Fruit fly (Drosophila melanogaster) whole organism, embryonic: ENCODE measurements around the gene CG13912.

Source experiments
- Adf1 ChIP-seq: fragments of 200-800 bp; sonication (Bioruptor generic); IDR thresholded peaks from 2 replicates; pipeline ENCODE4 v1.3.6; 2022; ENCODE audit warnings: missing biosample characterization, missing genetic modification characterization
- Aef1 ChIP-seq: fragments of 200-800 bp; sonication (Bioruptor generic); IDR thresholded peaks from 3 replicates; pipeline ENCODE4 v1.3.6; 2022; ENCODE audit warnings: missing biosample characterization, missing genetic modification characterization
- Antp ChIP-seq: fragments of 200-800 bp; sonication (Bioruptor generic); optimal IDR thresholded peaks from 3 replicates; lab custom pipeline; 2016; ENCODE audit warnings: missing biosample characterization, missing genetic modification characterization
- CG10274 ChIP-seq: fragments of 200-800 bp; sonication (Bioruptor generic); optimal IDR thresholded peaks from 3 replicates; lab custom pipeline; 2017; ENCODE audit warnings: missing biosample characterization, mild to moderate bottlenecking, missing genetic modification characterization
- CG10321 ChIP-seq: fragments of 200-800 bp; sonication (Bioruptor generic); IDR thresholded peaks from 2 replicates; pipeline ENCODE4 v1.3.6; 2022; ENCODE audit warnings: missing biosample characterization, missing genetic modification characterization
- CG11247 ChIP-seq: fragments of 200-800 bp; sonication (Bioruptor generic); IDR thresholded peaks from 2 replicates; pipeline ENCODE4 v1.3.6; 2022; ENCODE audit warnings: missing biosample characterization, missing genetic modification characterization
- CG11456 ChIP-seq: fragments of 200-800 bp; sonication (Bioruptor generic); IDR thresholded peaks from 3 replicates; pipeline ENCODE4 v1.3.6; 2022; ENCODE audit warnings: missing biosample characterization, missing genetic modification characterization
- CG11504 ChIP-seq: fragments of 200-800 bp; sonication (Bioruptor generic); optimal IDR thresholded peaks from 3 replicates; lab custom pipeline; 2019; ENCODE audit warnings: missing biosample characterization, mild to moderate bottlenecking, missing genetic modification characterization, moderate library complexity
- CG13287 ChIP-seq: fragments of 200-800 bp; sonication (Bioruptor generic); IDR thresholded peaks from 2 replicates; pipeline ENCODE4 v1.3.6; 2022; ENCODE audit warnings: missing biosample characterization, missing genetic modification characterization; ENCODE audit not compliant: partially characterized antibody
- CG13296 ChIP-seq: fragments of 200-800 bp; sonication (Bioruptor generic); optimal IDR thresholded peaks from 3 replicates; lab custom pipeline; 2018; ENCODE audit warnings: missing biosample characterization, mild to moderate bottlenecking, missing genetic modification characterization
- CG1832 ChIP-seq: fragments of 200-800 bp; sonication (Bioruptor generic); optimal IDR thresholded peaks from 2 replicates; lab custom pipeline; 2017; ENCODE audit warnings: missing biosample characterization, mild to moderate bottlenecking, missing genetic modification characterization, inconsistent platforms
- CG2712 ChIP-seq: fragments of 200-800 bp; optimal IDR thresholded peaks from 3 replicates; lab custom pipeline; 2019; ENCODE audit warnings: missing biosample characterization, mild to moderate bottlenecking, missing genetic modification characterization, moderate library complexity
- CG3065 ChIP-seq: fragments of 200-800 bp; sonication (Bioruptor generic); optimal IDR thresholded peaks from 2 replicates; lab custom pipeline; 2016; ENCODE audit warnings: missing biosample characterization, missing genetic modification characterization
- CG4360 ChIP-seq: fragments of 200-800 bp; sonication (Bioruptor generic); IDR thresholded peaks from 2 replicates; pipeline ENCODE4 v1.3.6; 2022; ENCODE audit warnings: missing biosample characterization, missing genetic modification characterization
- CG7556 ChIP-seq: fragments of 200-800 bp; sonication (Bioruptor generic); optimal IDR thresholded peaks from 2 replicates; lab custom pipeline; 2017; ENCODE audit warnings: missing biosample characterization, mild to moderate bottlenecking, missing genetic modification characterization
- CG7839 ChIP-seq: fragments of 200-800 bp; sonication (Bioruptor generic); optimal IDR thresholded peaks from 3 replicates; lab custom pipeline; 2018; ENCODE audit warnings: missing biosample characterization, mild to moderate bottlenecking, missing genetic modification characterization, moderate library complexity
- CG9215 ChIP-seq: fragments of 200-800 bp; sonication (Bioruptor generic); IDR thresholded peaks from 2 replicates; pipeline ENCODE4 v1.3.6; 2022; ENCODE audit warnings: missing biosample characterization, missing genetic modification characterization
- CkIIα-i1 ChIP-seq: fragments of 200-800 bp; sonication (Bioruptor generic); IDR thresholded peaks from 2 replicates; pipeline ENCODE4 v1.3.6; 2022; ENCODE audit warnings: missing biosample characterization, missing genetic modification characterization
- Drgx ChIP-seq: fragments of 200-800 bp; sonication (Bioruptor generic); IDR thresholded peaks from 2 replicates; pipeline ENCODE4 v1.3.6; 2022; ENCODE audit warnings: missing biosample characterization, missing genetic modification characterization
- E2f1 ChIP-seq: fragments of 200-800 bp; sonication (Bioruptor generic); IDR thresholded peaks from 2 replicates; pipeline ENCODE4 v1.3.6; 2022; ENCODE audit warnings: missing biosample characterization, missing genetic modification characterization
- H2.0 ChIP-seq: fragments of 200-800 bp; sonication (Bioruptor generic); IDR thresholded peaks from 2 replicates; pipeline ENCODE4 v1.3.6; 2022; ENCODE audit warnings: missing biosample characterization, missing genetic modification characterization
- Jarid2 ChIP-seq: fragments of 200-800 bp; sonication (Bioruptor generic); optimal IDR thresholded peaks from 3 replicates; lab custom pipeline; 2017; ENCODE audit warnings: mild to moderate bottlenecking, missing biosample characterization, missing genetic modification reagents, missing genetic modification characterization
- Med ChIP-seq: fragments of 200-800 bp; sonication (Bioruptor generic); peaks from one replicate; lab custom pipeline; 2016; ENCODE audit warnings: missing biosample characterization, missing genetic modification characterization, mild to moderate bottlenecking, inconsistent platforms, moderate library complexity
- Nf-YA ChIP-seq: fragments of 200-800 bp; sonication (Bioruptor generic); IDR thresholded peaks from 2 replicates; pipeline ENCODE4 v1.3.6; 2022; ENCODE audit warnings: missing biosample characterization, missing genetic modification characterization
- Oaz ChIP-seq: fragments of 200-800 bp; sonication (Bioruptor generic); IDR thresholded peaks from 2 replicates; pipeline ENCODE4 v1.3.6; 2022; ENCODE audit warnings: missing biosample characterization, missing genetic modification characterization
- Opbp ChIP-seq: fragments of 200-800 bp; sonication (Bioruptor generic); IDR thresholded peaks from 3 replicates; pipeline ENCODE4 v1.3.6; 2022; ENCODE audit warnings: missing biosample characterization, missing genetic modification characterization; ENCODE audit not compliant: partially characterized antibody
- Sox100B ChIP-seq: fragments of 200-800 bp; sonication (Bioruptor generic); optimal IDR thresholded peaks from 3 replicates; lab custom pipeline; 2018; ENCODE audit warnings: missing biosample characterization, mild to moderate bottlenecking, missing genetic modification characterization
- Trl ChIP-seq, 3 experiments: fragments of >200 bp in 2 of 3; fragments of 200-800 bp in 1 of 3; sonication (Bioruptor generic) in 1 of 3; optimal IDR thresholded peaks; 2 replicates in 1 of 3; 3 replicates in 2 of 3; lab custom pipeline; 2016 to 2017; ENCODE audit warnings: missing biosample characterization in 1 of 3, missing genetic modification characterization in 1 of 3
- abd-A ChIP-seq: fragments of 200-800 bp; sonication (Bioruptor generic); optimal IDR thresholded peaks from 3 replicates; lab custom pipeline; 2019; ENCODE audit warnings: missing biosample characterization, mild to moderate bottlenecking, missing genetic modification characterization, moderate library complexity
- bsh ChIP-seq, 2 experiments: fragments of 200-800 bp; sonication (Bioruptor generic); optimal IDR thresholded peaks; 2 replicates each; lab custom pipeline; 2017 to 2018; ENCODE audit warnings: mild to moderate bottlenecking in 2 of 2, missing biosample characterization in 2 of 2, missing genetic modification characterization in 2 of 2, moderate library complexity in 1 of 2
- cg ChIP-seq: fragments of 200-800 bp; sonication (Bioruptor generic); optimal IDR thresholded peaks from 3 replicates; lab custom pipeline; 2019; ENCODE audit warnings: missing biosample characterization, mild to moderate bottlenecking, missing genetic modification characterization, moderate library complexity
- chinmo ChIP-seq: fragments of 200-800 bp; sonication (Bioruptor generic); IDR thresholded peaks from 4 replicates; pipeline ENCODE4 v1.3.6; 2022; ENCODE audit warnings: missing biosample characterization, missing genetic modification characterization; ENCODE audit not compliant: partially characterized antibody
- crol ChIP-seq: fragments of 200-800 bp; sonication (Bioruptor generic); IDR thresholded peaks from 2 replicates; pipeline ENCODE4 v1.3.6; 2022; ENCODE audit warnings: missing biosample characterization, missing genetic modification characterization
- cwo ChIP-seq: fragments of 200-800 bp; sonication (Bioruptor generic); optimal IDR thresholded peaks from 3 replicates; lab custom pipeline; 2017; ENCODE audit warnings: missing biosample characterization, missing genetic modification characterization, mild to moderate bottlenecking, moderate library complexity, missing genetic modification reagents
- dan ChIP-seq: fragments of 200-800 bp; sonication (Bioruptor generic); IDR thresholded peaks from 2 replicates; pipeline ENCODE4 v1.3.6; 2022; ENCODE audit warnings: missing biosample characterization, missing genetic modification characterization
- dimm ChIP-seq: fragments of 200-800 bp; sonication (Bioruptor generic); IDR thresholded peaks from 2 replicates; pipeline ENCODE4 v1.3.6; 2022; ENCODE audit warnings: missing biosample characterization, missing genetic modification characterization
- dmrt11E ChIP-seq: fragments of 200-800 bp; sonication (Bioruptor generic); optimal IDR thresholded peaks from 3 replicates; lab custom pipeline; 2018; ENCODE audit warnings: missing biosample characterization, mild to moderate bottlenecking, missing genetic modification characterization, moderate library complexity
- dmrt99B ChIP-seq: fragments of 200-800 bp; sonication (Bioruptor generic); optimal IDR thresholded peaks from 2 replicates; lab custom pipeline; 2018; ENCODE audit warnings: missing biosample characterization, mild to moderate bottlenecking, missing genetic modification characterization, moderate library complexity
- fd102C ChIP-seq: fragments of 200-800 bp; sonication (Bioruptor generic); optimal IDR thresholded peaks from 2 replicates; lab custom pipeline; 2018; ENCODE audit warnings: missing biosample characterization, mild to moderate bottlenecking, missing genetic modification characterization, moderate library complexity
- gsb ChIP-seq: fragments of 200-800 bp; sonication (Bioruptor generic); IDR thresholded peaks from 2 replicates; pipeline ENCODE4 v1.3.6; 2022; ENCODE audit warnings: missing biosample characterization, missing genetic modification characterization
- lmd ChIP-seq: fragments of 200-800 bp; sonication (Bioruptor generic); IDR thresholded peaks from 2 replicates; pipeline ENCODE4 v1.3.6; 2022; ENCODE audit warnings: missing biosample characterization, missing genetic modification characterization
- nau ChIP-seq: fragments of 200-800 bp; sonication (Bioruptor generic); optimal IDR thresholded peaks from 3 replicates; lab custom pipeline; 2017; ENCODE audit warnings: missing biosample characterization, mild to moderate bottlenecking, missing genetic modification characterization, missing genetic modification reagents
- nom ChIP-seq: fragments of 200-800 bp; sonication (Bioruptor generic); optimal IDR thresholded peaks from 2 replicates; lab custom pipeline; 2017; ENCODE audit warnings: missing biosample characterization, missing genetic modification characterization, mild to moderate bottlenecking, moderate library complexity, missing genetic modification reagents
- pros ChIP-seq: fragments of 200-800 bp; sonication (Bioruptor generic); optimal IDR thresholded peaks from 3 replicates; lab custom pipeline; 2019; ENCODE audit warnings: missing biosample characterization, mild to moderate bottlenecking, missing genetic modification characterization, moderate library complexity
- psq ChIP-seq: fragments of 200-800 bp; sonication (Bioruptor generic); optimal IDR thresholded peaks from 2 replicates; lab custom pipeline; 2017; ENCODE audit warnings: missing biosample characterization, missing genetic modification characterization
- sim ChIP-seq: fragments of 200-800 bp; sonication (Bioruptor generic); IDR thresholded peaks from 2 replicates; pipeline ENCODE4 v1.3.6; 2022; ENCODE audit warnings: missing biosample characterization, missing genetic modification characterization
- sqz ChIP-seq: fragments of 200-800 bp; sonication (Bioruptor generic); optimal IDR thresholded peaks from 3 replicates; lab custom pipeline; 2018; ENCODE audit warnings: missing biosample characterization, mild to moderate bottlenecking, missing genetic modification characterization
- vfl ChIP-seq: fragments of 200-800 bp; sonication (Bioruptor generic); optimal IDR thresholded peaks from 2 replicates; lab custom pipeline; 2016; ENCODE audit warnings: missing biosample characterization, missing genetic modification characterization
- vvl ChIP-seq: fragments of 200-800 bp; sonication (Bioruptor generic); IDR thresholded peaks from 2 replicates; pipeline ENCODE4 v1.3.6; 2022; ENCODE audit warnings: missing biosample characterization, missing genetic modification characterization
- z ChIP-seq: fragments of 200-800 bp; sonication (Bioruptor generic); IDR thresholded peaks from 3 replicates; pipeline ENCODE4 v1.3.6; 2022; ENCODE audit warnings: missing biosample characterization, missing genetic modification characterization

Gene CG13912

dm6 chr3L:1178115-1178583, 11.2 kb upstream of the CG13912 start (continued):
- peak; percentile 23 for TF ChIP-seq abd-A (tag; lab: Kevin White, UChicago)
- peak; percentile 87 for TF ChIP-seq CG1832 (GFP tag; lab: Kevin White, UChicago)
- no peak for TF ChIP-seq fd102C
- no peak for TF ChIP-seq sim (GFP tag; lab: Robert Waterston, UW)
- no peak for TF ChIP-seq dmrt11E (tag; lab: Kevin White, UChicago)
- TF ChIP-seq Trl (optimal IDR thresholded peaks at IDR 0.05; lab: Kevin White, UChicago), result peak; percentile 67 to 74
- peak; percentile 6 for TF ChIP-seq Trl (GFP tag; optimal IDR thresholded peaks at IDR 0.05; lab: Kevin White, UChicago)
- 0 out of 3 replicates have a peak, but pooled peaks have one; percentile 4 for TF ChIP-seq z (GFP tag; lab: Robert Waterston, UW)
- TF ChIP-seq CG13287 (GFP tag; lab: Robert Waterston, UW), result peak; percentile 47; the same call in 1 of the 2 replicates
- no peak for TF ChIP-seq gsb
- peak in 1 of 2 experiments; percentile 40 for TF ChIP-seq bsh (GFP tag; optimal IDR thresholded peaks at IDR 0.05; lab: Kevin White, UChicago)
- no peak for TF ChIP-seq CkIIα-i1
- no peak for TF ChIP-seq CG7556 (GFP tag; lab: Kevin White, UChicago)
- TF ChIP-seq Aef1 (GFP tag; lab: Robert Waterston, UW), result peak; percentile 88
- TF ChIP-seq Adf1, result peak; percentile 87
- TF ChIP-seq pros (GFP tag; lab: Kevin White, UChicago), result peak; percentile 39
- TF ChIP-seq vvl (GFP tag; lab: Robert Waterston, UW), result peak; percentile 64
- peak; percentile 13 for TF ChIP-seq Med (GFP tag; lab: Kevin White, UChicago)
- TF ChIP-seq nom (GFP tag; lab: Kevin White, UChicago), result peak; percentile 62
- TF ChIP-seq CG3065 (GFP tag; lab: Kevin White, UChicago), result peak; percentile 86
- TF ChIP-seq CG2712 (tag; lab: Kevin White, UChicago), result peak; percentile 5
- TF ChIP-seq psq, result peak; percentile 20
- peak; percentile 92; the same call in 2 of the 4 replicates for TF ChIP-seq chinmo (GFP tag; lab: Robert Waterston, UW)
- peak; percentile 55 for TF ChIP-seq Drgx (GFP tag; lab: Robert Waterston, UW)
- TF ChIP-seq Opbp (GFP tag; lab: Robert Waterston, UW), result 0 out of 3 replicates have a peak, but pooled peaks have one; percentile 43
- peak; percentile 41 for TF ChIP-seq sqz (GFP tag; lab: Kevin White, UChicago)
- peak; percentile 88 for TF ChIP-seq cg (GFP tag; lab: Kevin White, UChicago)
- TF ChIP-seq Jarid2 (GFP tag; lab: Kevin White, UChicago), result peak; percentile 70
- TF ChIP-seq Sox100B (GFP tag; lab: Kevin White, UChicago), result no peak
- peak; percentile 86 for TF ChIP-seq CG4360 (GFP tag; lab: Robert Waterston, UW)
- TF ChIP-seq crol (GFP tag; lab: Robert Waterston, UW), result peak; percentile 88
- peak; percentile 96 for TF ChIP-seq CG10321 (GFP tag; lab: Robert Waterston, UW)

DNA sequence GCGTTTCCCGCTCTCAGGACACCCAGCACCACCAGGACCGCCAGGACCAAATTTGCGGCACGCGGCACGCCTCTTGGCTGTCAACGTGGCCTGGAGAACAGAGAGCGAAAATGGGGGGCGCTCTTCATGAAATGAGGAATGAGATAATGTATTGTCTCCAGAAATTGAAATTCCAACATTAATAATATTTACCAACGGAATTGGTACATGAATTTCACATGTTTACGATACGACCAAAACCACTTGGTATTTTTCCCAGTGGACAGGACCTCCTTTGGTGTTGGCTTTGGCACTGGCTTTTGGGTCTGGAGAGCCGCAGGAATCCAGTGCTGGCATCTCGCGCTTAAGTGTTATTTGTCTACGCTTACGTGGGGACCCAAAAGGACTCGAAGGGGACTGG, 5.9 kb upstream of the CG13912 start:
- TF ChIP-seq CG11504 (tag; lab: Kevin White, UChicago) (peak; percentile 27), E2f1 (GFP tag; lab: Robert Waterston, UW) (no peak), CG9215 (peak; percentile 37; the same call in 1 of the 2 replicates), nau (no peak), Oaz (GFP tag; lab: Robert Waterston, UW) (0 out of 2 replicates have a peak, but pooled peaks have one; percentile 27), CG13296 (GFP tag; lab: Kevin White, UChicago) (peak; percentile 19), dimm (0 out of 2 replicates have a peak, but pooled peaks have one; percentile 18), cwo (peak; percentile 31), CG11456 (0 out of 3 replicates have a peak, but pooled peaks have one; percentile 51), H2.0 (GFP tag; lab: Robert Waterston, UW) (peak; percentile 16; the same call in 1 of the 2 replicates), vfl (GFP tag; lab: Kevin White, UChicago) (no peak), CG11247 (GFP tag; lab: Robert Waterston, UW) (peak; percentile 45), Nf-YA (GFP tag; lab: Robert Waterston, UW) (no peak), dmrt99B (tag; lab: Kevin White, UChicago) (peak; percentile 29), CG10274 (GFP tag; lab: Kevin White, UChicago) (no peak), Antp (GFP tag; lab: Kevin White, UChicago) (peak; percentile 5), lmd (GFP tag; lab: Robert Waterston, UW) (peak; percentile 34; the same call in 1 of the 2 replicates), CG7839 (tag; lab: Kevin White, UChicago) (peak; percentile 21), dan (GFP tag; lab: Robert Waterston, UW) (no peak)
